Worm (Caenorhabditis elegans) whole organism, L4 larva: ENCODE data around the gene Y73F4A.1.

Source experiments
- ama-1 ChIP-seq: fragments of 150-350 bp; optimal IDR thresholded peaks from 2 replicates; lab custom pipeline; 2014; ENCODE audit warnings: inconsistent platforms, mixed read lengths
- tag-97 ChIP-seq: fragments of 200-800 bp; sonication (Bioruptor generic); IDR thresholded peaks from 2 replicates; pipeline ENCODE4 v1.3.6; 2022; ENCODE audit warnings: missing genetic modification characterization, missing compliant biosample characterization
- unc-39 ChIP-seq: sonication (generic microtip); optimal IDR thresholded peaks from 2 replicates; lab custom pipeline; 2017; ENCODE audit warnings: missing biosample characterization, missing genetic modification characterization

- TF ChIP-seq unc-39 (tag; lab: Kevin White, UChicago) (no peak), ama-1 (no peak), tag-97 (no peak)
These were observed 4.8 kb downstream of the Y73F4A.1 start, which contains the start of gene Y73F4A.3 for ce11 chrIV:9040393-9040792.
